Worm (Caenorhabditis elegans): Measurements from ENCODE around the gene pgl-1.

DNA sequence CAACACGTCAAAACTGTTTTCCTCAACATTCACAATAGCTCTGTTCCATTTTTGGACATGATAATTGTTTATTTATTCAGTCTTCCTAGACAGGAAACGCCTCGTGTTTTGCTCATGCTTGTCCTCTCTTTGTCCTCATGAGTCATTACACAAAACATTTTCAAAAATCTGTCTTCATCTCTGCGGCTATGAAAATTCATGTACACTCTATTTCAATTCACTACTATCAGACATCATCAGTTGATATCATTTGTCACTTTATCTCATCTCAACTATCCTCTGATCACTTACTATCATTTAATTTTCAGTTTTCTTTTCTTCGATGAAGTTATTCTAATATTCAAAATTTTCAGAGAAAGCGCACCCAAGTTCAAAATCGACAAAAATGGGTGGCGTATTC, 46.7 kb upstream of the pgl-1 start, which contains the start of gene adah-1:
- TF ChIP-seq nhr-28 (tag; optimal IDR thresholded peaks at IDR 0.05), result peak; percentile 33
- TF ChIP-seq zag-1 (tag; optimal IDR thresholded peaks at IDR 0.05), result no peak
- TF ChIP-seq fkh-10 (GFP tag; optimal IDR thresholded peaks at IDR 0.05), result no peak
- no peak for TF ChIP-seq dmd-8 (GFP tag; IDR thresholded peaks at IDR 0.05)
- TF ChIP-seq aha-1 (tag), result peak; percentile 65
- TF ChIP-seq unc-62 (GFP tag; optimal IDR thresholded peaks at IDR 0.05 in 1 of 2), result peak in 1 of 2 experiments; percentile 14
- TF ChIP-seq unc-62 (tag; optimal IDR thresholded peaks at IDR 0.05), result no peak
- TF ChIP-seq nhr-111 (GFP tag; optimal IDR thresholded peaks at IDR 0.05), result no peak
- no peak for TF ChIP-seq lir-3 (tag; optimal IDR thresholded peaks at IDR 0.05)
- TF ChIP-seq spr-3 (GFP tag; optimal IDR thresholded peaks at IDR 0.05), result no peak
- no peak for TF ChIP-seq lin-39 (tag; optimal IDR thresholded peaks at IDR 0.05)
- TF ChIP-seq egl-27 (tag; optimal IDR thresholded peaks at IDR 0.05), result no peak
- no peak for TF ChIP-seq daf-8 (GFP tag; IDR thresholded peaks at IDR 0.05)
- TF ChIP-seq F10B5.3 (tag; optimal IDR thresholded peaks at IDR 0.05), result no peak
- no peak for TF ChIP-seq madf-5 (GFP tag; IDR thresholded peaks at IDR 0.05)
